Worm (Caenorhabditis elegans): ENCODE data around the gene fat-6.

Gene fat-6

DNA sequence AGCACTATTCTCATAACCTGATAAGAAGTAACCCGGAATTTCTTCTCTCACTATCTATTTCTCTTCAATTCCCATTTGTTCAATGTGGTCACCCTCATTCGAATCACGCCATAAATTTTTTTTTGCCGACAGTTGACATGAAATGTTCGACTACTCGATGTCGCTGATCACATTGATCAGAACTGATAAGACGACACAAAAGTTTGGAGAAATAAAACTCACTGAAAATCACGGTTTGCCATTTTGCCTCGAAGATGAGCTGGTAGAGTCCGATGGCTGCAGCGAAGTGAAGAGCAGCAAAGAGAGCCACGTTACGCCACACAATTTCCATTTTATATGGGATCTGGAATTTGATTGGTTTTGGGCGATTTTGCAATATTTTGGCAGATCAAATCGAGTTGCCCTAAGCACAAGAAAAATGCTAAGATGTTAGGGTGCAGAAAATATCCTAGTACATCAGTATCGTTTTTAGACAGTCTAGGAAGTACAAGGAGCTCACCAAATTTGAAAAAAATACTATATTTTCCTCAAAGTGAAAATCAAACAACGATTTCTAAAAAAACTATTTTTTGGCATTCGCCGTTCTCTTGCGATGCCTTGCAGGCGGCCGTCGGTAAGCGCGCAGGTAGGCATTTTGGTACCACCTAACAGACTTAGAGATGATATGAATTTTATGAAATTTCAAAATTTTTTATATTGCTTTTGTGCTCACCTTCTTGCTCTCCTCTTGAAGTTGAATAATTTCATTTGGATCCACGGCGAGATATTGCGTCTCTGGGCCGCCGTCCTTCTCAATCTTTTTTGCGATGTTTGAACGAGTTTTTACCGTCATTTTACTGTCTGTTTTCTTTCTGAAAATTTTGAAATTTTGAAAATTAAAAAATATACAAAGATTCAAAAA is at the start of gene fat-6:
Gene fat-6, minus strand, starts transcription at position 851 of the 901 bp plus-strand sequence.
- no peak for TF ChIP-seq W03F9.2 (tag; optimal IDR thresholded peaks at IDR 0.05)

DNA sequence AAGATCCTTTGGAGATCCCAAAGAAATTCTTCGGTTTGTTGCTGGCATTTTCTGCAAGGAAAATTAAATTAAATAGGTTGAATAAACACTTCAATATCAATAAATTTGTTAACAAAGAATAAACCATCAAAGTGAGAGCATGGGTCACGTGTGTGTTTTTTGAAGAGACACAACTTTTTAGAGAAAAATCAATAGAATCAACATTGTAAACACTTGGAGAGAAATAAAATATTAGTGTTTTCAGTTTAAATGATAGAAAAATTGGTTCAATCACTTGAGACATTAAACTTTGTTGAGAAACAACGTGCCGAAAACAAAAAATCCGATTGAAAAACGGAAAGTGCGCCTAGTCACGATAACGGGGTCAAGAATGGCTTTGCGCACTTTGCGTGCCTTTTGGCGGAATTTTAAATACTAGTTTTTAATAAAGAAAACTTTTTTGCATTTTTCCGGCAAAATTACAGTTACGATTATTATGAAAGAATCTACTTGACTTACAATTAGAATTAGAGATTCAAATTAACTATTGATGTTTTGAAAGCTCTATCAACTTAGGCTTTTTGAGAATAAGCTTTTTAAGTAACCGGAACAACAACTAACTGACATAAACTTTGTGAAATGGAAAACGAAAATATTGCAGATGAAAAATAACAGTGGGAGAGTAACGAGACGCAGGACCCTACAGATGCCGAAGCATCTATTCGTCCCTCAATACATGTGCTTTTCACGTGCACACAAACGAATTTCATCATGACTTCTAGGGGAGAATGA is 46.2 kb upstream of the fat-6 start, which contains the start of gene ZK829.7:
Gene ZK829.7, minus strand, starts transcription at position 51 of the 771 bp plus-strand sequence.
- TF ChIP-seq dao-5 (tag; optimal IDR thresholded peaks at IDR 0.05): no peak
- TF ChIP-seq W03F9.2 (tag; optimal IDR thresholded peaks at IDR 0.05): peak; percentile 41
- no peak for TF ChIP-seq him-1 (tag; optimal IDR thresholded peaks at IDR 0.05)

DNA sequence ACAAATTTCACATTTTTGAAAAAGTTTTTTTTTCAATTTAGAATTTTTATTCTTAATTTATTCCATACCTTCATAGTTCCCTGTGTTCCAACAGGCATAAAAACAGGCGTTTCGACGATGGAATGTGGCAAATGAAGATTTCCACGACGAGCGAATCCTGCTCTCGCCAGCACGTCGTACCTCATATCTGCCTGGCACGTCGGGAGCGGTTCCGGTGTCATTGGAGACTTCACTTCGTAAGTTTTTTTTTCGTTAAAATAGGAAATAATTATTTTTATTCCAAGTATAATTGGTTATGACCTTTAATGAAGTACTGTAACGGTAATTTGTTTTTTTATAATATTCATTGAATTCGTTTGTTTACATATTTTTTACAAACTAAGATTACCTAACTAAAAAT is 44.1 kb upstream of the fat-6 start, which contains the start of gene tgt-1:
Gene tgt-1, minus strand, starts transcription at position 232 of the 400 bp plus-strand sequence.
- TF ChIP-seq dao-5 (tag; optimal IDR thresholded peaks at IDR 0.05): no peak
- TF ChIP-seq him-1 (tag; optimal IDR thresholded peaks at IDR 0.05): no peak
- no peak for TF ChIP-seq W03F9.2 (tag; optimal IDR thresholded peaks at IDR 0.05)

DNA sequence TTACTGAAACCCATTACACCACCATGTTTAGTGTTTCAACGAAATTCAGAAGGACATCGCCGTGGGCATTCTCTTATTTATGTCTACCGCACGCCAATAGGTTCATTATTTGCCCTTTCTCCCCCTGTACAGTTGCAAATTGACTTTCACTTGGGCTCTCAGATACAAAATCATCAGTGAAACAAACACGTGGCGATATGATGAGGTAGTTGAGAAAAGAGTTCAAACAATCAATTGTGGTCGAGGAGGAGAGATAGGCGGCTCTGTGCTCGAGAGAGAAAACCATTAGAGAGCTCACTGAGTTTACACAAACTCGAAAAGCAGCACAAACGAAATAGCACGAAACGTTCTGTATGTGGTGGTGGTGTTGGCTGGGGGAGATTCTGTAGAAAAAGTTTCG is 41.6 kb upstream of the fat-6 start:
- TF ChIP-seq him-1 (tag; optimal IDR thresholded peaks at IDR 0.05): no peak

DNA sequence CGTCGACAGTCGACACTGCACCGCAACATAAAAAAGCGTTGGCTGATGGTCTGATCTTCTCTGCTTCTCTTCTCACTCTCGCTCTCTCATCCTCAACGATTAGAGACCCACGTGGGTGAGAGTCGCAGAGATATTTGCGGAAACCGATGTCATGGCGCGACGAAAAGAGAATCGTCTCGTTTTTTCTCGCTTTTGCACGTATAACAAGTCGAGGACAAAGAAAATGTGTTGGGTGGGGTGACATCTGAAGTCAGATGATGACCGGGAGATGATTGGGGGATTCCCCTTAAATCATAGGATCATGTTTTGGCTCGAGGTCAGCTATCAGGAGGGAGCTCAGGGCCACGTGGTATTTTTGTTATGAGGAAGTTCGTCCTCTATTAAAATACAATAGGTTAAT is 40.9 kb upstream of the fat-6 start:
- TF ChIP-seq dao-5 (tag; optimal IDR thresholded peaks at IDR 0.05) (no peak), W03F9.2 (tag; optimal IDR thresholded peaks at IDR 0.05) (no peak), him-1 (tag; optimal IDR thresholded peaks at IDR 0.05) (no peak)

DNA sequence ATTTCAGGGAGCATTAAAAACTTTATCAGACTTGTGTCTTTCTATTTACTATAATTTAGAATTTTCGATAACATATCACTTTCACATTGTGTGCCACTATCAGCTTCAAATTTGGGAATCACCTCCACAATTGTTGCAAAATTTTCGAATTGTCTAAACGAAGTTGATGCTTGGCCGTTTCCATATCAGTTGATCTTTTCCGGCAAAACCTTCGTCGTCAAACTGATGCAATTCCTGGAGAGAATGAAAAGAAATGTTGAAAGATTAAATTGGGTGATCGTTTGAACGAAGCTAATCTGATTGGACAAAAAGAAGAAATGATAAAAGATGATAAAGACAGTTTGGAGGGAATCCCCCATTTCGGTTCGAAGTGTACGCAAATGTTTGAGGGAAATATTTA is 40.1 kb upstream of the fat-6 start:
- TF ChIP-seq dao-5 (tag; optimal IDR thresholded peaks at IDR 0.05): no peak
- TF ChIP-seq him-1 (tag; optimal IDR thresholded peaks at IDR 0.05): no peak
- no peak for TF ChIP-seq W03F9.2 (tag; optimal IDR thresholded peaks at IDR 0.05)

DNA sequence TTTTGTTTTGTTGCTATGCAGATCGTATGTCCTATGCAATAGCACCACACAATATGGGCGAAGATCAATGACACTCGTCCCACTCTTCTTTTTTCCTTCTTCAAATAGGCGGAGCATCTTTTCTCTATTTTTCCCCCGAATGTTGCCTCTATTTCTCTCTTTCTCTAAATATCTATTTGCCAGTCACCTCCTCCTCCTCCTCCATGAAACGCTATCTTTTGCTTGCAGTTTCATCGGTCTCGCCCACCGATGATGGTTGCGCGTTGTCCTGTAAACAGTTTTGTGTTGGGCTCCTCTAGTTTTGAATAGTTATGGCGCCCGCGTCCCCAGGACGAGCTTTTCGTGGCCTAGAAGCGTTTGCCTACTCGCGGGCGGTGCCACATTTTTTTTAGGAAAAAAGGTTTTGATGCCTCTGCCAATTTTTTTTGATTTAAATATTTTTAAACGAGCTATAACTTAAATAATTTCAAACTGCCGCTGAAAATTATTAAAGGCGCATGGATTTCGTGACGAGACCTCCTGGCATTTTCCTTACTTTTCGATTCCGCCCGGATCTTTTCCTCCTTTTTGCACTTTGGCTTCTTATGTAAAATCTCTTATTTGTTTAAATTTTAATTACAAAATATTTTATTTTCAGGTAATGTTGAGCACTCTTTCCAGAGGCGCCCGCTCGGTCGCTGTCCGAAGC is 37.3 kb upstream of the fat-6 start, which contains the start of gene gdh-1:
Gene gdh-1, plus strand, starts transcription at position 638 of the 688 bp plus-strand sequence.
- TF ChIP-seq dao-5 (tag; optimal IDR thresholded peaks at IDR 0.05): no peak
- TF ChIP-seq W03F9.2 (tag; optimal IDR thresholded peaks at IDR 0.05): no peak
- TF ChIP-seq him-1 (tag; optimal IDR thresholded peaks at IDR 0.05): no peak

DNA sequence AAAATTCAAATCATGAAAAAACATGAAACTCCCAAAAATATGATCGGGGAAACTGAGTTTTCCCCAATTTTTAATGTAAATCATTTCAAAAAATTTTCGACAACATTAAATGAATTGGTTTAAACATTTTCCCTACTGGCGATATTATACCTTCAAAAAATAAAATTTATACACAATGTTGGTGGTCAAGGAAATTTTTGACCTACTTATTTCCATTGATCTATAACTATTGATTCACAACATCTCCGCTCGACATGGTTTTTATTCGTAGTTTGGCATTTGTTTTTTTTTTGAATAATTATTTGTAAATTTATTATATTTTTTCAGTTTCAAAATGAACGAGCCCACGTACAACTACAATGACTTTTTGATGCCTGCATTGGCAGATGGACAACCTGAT is 34.8 kb upstream of the fat-6 start, which contains the start of gene tbx-36:
Gene tbx-36, plus strand, starts transcription at position 301 of the 400 bp plus-strand sequence.
- TF ChIP-seq dao-5 (tag; optimal IDR thresholded peaks at IDR 0.05) (no peak), W03F9.2 (tag; optimal IDR thresholded peaks at IDR 0.05) (no peak), him-1 (tag; optimal IDR thresholded peaks at IDR 0.05) (no peak)

DNA sequence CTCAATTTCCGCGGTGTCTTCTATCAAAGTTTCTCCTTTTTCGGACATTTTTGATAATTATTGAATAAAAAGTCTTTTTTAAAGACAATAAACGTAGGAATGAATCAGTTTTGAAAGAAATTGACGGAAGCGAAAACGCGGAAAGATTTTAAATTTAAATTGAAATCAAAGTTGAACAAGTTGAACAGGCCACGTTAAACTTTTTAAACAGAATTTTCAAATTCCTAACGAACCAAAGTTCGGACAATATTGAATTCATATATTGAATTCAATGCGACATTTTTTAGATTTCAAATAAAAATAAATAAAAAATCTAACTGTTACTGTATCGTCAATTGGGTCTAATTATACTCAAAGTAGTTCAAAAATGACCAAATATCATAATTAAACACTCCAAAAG is 34.2 kb upstream of the fat-6 start, which contains the start of gene hdl-1:
Gene hdl-1, minus strand, starts transcription at position 101 of the 400 bp plus-strand sequence.
- TF ChIP-seq W03F9.2 (tag; optimal IDR thresholded peaks at IDR 0.05): no peak
- TF ChIP-seq dao-5 (tag; optimal IDR thresholded peaks at IDR 0.05): no peak
- no peak for TF ChIP-seq him-1 (tag; optimal IDR thresholded peaks at IDR 0.05)

DNA sequence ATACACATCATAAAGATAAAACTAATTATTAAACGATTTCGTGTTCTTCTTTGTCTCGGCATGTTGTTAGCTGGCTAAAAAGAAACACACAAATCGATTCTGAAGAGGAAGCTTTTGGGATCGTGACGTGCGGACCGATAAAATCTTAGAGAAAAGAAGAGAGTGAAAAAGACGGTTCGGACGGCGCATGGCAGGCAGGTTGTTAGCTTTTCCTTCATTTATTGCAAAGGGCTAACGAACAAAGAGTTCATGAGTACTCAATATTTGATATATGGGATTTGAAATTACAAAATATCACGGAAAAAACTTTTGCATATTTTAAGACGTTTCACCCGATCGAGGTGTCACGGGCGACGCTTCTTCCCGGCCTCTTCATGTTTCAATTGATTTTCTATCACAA is 30.1 kb upstream of the fat-6 start, which contains the start of gene ZK829.3:
Gene ZK829.3, minus strand, starts transcription at position 101 of the 400 bp plus-strand sequence.
- TF ChIP-seq him-1 (tag; optimal IDR thresholded peaks at IDR 0.05) (no peak), dao-5 (tag; optimal IDR thresholded peaks at IDR 0.05) (no peak), W03F9.2 (tag; optimal IDR thresholded peaks at IDR 0.05) (no peak)

DNA sequence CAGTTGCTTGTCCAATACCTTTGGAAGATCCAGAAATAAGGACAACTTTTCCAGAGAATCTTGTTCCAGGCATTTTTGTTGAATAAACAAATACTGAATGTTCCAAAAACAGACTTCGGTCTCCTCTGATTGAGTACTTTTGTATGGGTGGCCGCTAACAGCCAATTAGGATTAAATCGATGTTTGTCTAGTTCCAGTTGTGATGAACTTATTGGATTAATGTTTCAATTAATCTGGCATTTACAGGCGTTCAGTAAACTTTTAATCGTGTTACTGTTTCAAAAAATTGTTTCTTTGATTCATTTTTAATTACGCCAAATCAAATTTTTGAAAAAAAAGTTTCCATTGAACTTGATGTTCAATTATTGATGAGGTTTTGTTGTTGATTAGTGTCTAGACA is 26.8 kb upstream of the fat-6 start, which contains the start of gene ZK829.1:
Gene ZK829.1, minus strand, starts transcription at position 101 of the 400 bp plus-strand sequence.
- TF ChIP-seq him-1 (tag; optimal IDR thresholded peaks at IDR 0.05): no peak
- TF ChIP-seq dao-5 (tag; optimal IDR thresholded peaks at IDR 0.05): no peak
- no peak for TF ChIP-seq W03F9.2 (tag; optimal IDR thresholded peaks at IDR 0.05)

DNA sequence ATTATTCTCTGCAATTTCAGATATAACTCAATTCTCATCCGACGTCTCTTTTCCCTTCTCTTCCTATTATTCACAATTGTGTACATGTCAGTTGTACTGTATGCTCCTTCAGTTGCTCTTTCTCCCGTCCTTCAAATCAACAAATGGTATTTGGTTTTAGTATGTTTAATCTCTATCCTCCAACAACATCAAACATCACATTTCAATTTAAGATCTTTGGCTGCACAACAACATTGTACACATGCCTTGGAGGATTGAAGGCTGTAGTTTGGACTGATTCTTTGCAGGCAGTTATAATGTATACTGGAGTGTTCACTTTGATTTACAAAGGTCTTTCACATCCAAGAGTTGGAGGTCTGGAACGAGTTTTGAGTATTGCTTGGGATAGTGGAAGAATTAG is 23.1 kb upstream of the fat-6 start:
- no peak for TF ChIP-seq him-1 (tag; optimal IDR thresholded peaks at IDR 0.05)
- no peak for TF ChIP-seq W03F9.2 (tag; optimal IDR thresholded peaks at IDR 0.05)
- TF ChIP-seq dao-5 (tag; optimal IDR thresholded peaks at IDR 0.05): no peak

DNA sequence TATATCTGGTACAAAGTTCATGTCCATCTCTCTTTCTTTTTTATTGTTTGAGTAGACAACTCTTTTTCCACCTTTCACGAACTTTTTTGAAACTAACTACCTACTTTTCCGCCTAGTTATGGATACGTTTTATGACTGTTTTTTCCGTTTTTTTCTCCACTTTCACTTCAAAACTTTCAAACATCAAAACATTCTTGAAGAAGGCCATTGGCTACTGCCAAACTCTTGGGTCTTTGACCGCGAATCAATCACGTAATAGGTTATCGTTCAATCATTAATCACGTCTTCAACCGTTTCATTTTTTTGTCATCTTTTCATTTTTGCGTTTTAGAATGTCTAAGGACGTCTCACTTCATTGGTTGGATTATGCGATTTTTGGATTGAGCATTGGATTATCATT is 21.6 kb upstream of the fat-6 start, which contains the start of gene slc-5A12:
Gene slc-5A12, plus strand, starts transcription at position 333 of the 400 bp plus-strand sequence.
- no peak for TF ChIP-seq W03F9.2 (tag; optimal IDR thresholded peaks at IDR 0.05)
- TF ChIP-seq him-1 (tag; optimal IDR thresholded peaks at IDR 0.05): no peak
- TF ChIP-seq dao-5 (tag; optimal IDR thresholded peaks at IDR 0.05): no peak
